Fruit fly (Drosophila melanogaster) whole organism, adult: ENCODE measurements around the gene CG31777.

ENCODE experiments used
- CG11617 ChIP-seq: fragments of 200-800 bp; sonication (Bioruptor generic); optimal IDR thresholded peaks from 2 replicates; lab custom pipeline; 2017; ENCODE audit warnings: mild to moderate bottlenecking, missing biosample characterization, missing genetic modification reagents, missing genetic modification characterization
- CG12768 ChIP-seq: fragments of 200-800 bp; sonication (Bioruptor generic); optimal IDR thresholded peaks from 2 replicates; lab custom pipeline; 2017; ENCODE audit warnings: missing biosample characterization, missing genetic modification characterization, mild to moderate bottlenecking, moderate library complexity, missing genetic modification reagents
- CG14711 ChIP-seq: fragments of 200-800 bp; sonication (Bioruptor generic); optimal IDR thresholded peaks from 2 replicates; lab custom pipeline; 2018; ENCODE audit warnings: missing biosample characterization, mild to moderate bottlenecking, missing genetic modification characterization, moderate library complexity
- CG1620 ChIP-seq: fragments of 200-800 bp; sonication (Bioruptor generic); optimal IDR thresholded peaks from 2 replicates; lab custom pipeline; 2016; ENCODE audit warnings: missing biosample characterization, missing genetic modification characterization
- CG33017 ChIP-seq: fragments of 200-800 bp; sonication (Bioruptor generic); optimal IDR thresholded peaks from 2 replicates; lab custom pipeline; 2018; ENCODE audit warnings: missing biosample characterization, mild to moderate bottlenecking, missing genetic modification characterization, moderate library complexity
- CG5204 ChIP-seq: fragments of 200-800 bp; sonication (Bioruptor generic); optimal IDR thresholded peaks from 2 replicates; lab custom pipeline; 2016; ENCODE audit warnings: missing biosample characterization, missing genetic modification characterization
- CG7045 ChIP-seq: fragments of 200-800 bp; sonication (Bioruptor generic); optimal IDR thresholded peaks from 2 replicates; lab custom pipeline; 2017; ENCODE audit warnings: missing biosample characterization, mild to moderate bottlenecking, missing genetic modification characterization
- CG7101 ChIP-seq: fragments of 200-800 bp; sonication (Bioruptor generic); optimal IDR thresholded peaks from 2 replicates; lab custom pipeline; 2018; ENCODE audit warnings: missing biosample characterization, mild to moderate bottlenecking, missing genetic modification characterization, moderate library complexity
- Clk ChIP-seq: fragments of 200-800 bp; sonication (Bioruptor generic); optimal IDR thresholded peaks from 2 replicates; lab custom pipeline; 2017; ENCODE audit warnings: missing biosample characterization, missing genetic modification characterization
- Crg-1 ChIP-seq: fragments of 200-800 bp; sonication (Bioruptor generic); optimal IDR thresholded peaks from 2 replicates; lab custom pipeline; 2016; ENCODE audit warnings: missing biosample characterization, missing genetic modification characterization
- Hr96 ChIP-seq: fragments of 200-800 bp; sonication (Bioruptor generic); optimal IDR thresholded peaks from 2 replicates; lab custom pipeline; 2016; ENCODE audit warnings: missing biosample characterization, missing genetic modification characterization
- Mnt ChIP-seq: fragments of 200-800 bp; sonication (Bioruptor generic); optimal IDR thresholded peaks from 2 replicates; lab custom pipeline; 2016; ENCODE audit warnings: missing biosample characterization, mild to moderate bottlenecking, missing genetic modification characterization
- bab1 ChIP-seq: fragments of 200-800 bp; sonication (Bioruptor generic); optimal IDR thresholded peaks from 3 replicates; lab custom pipeline; 2019; ENCODE audit warnings: missing biosample characterization, mild to moderate bottlenecking, missing genetic modification characterization, moderate library complexity
- cic ChIP-seq: fragments of 200-800 bp; sonication (Bioruptor generic); optimal IDR thresholded peaks from 2 replicates; lab custom pipeline; 2017; ENCODE audit warnings: missing biosample characterization, mild to moderate bottlenecking, missing genetic modification characterization, moderate library complexity
- cnc ChIP-seq, 2 experiments: fragments of >200 bp; optimal IDR thresholded peaks; 2 replicates each; lab custom pipeline; 2017
- kay ChIP-seq: fragments of 200-800 bp; sonication (Bioruptor generic); peaks from one replicate; lab custom pipeline; 2016; ENCODE audit warnings: missing biosample characterization, missing genetic modification characterization, borderline replicate concordance
- ovo ChIP-seq: fragments of 200-800 bp; sonication (Bioruptor generic); optimal IDR thresholded peaks from 2 replicates; lab custom pipeline; 2016; ENCODE audit warnings: missing biosample characterization, missing genetic modification characterization
- pad ChIP-seq: fragments of 200-800 bp; sonication (Bioruptor generic); optimal IDR thresholded peaks from 3 replicates; lab custom pipeline; 2017; ENCODE audit warnings: missing biosample characterization, missing genetic modification characterization, mild to moderate bottlenecking, moderate library complexity, missing genetic modification reagents
- tj ChIP-seq: fragments of 200-800 bp; sonication (Bioruptor generic); optimal IDR thresholded peaks from 3 replicates; lab custom pipeline; 2017; ENCODE audit warnings: missing biosample characterization, mild to moderate bottlenecking, missing genetic modification characterization, moderate library complexity
- toe ChIP-seq: fragments of 200-800 bp; sonication (Bioruptor generic); optimal IDR thresholded peaks from 2 replicates; lab custom pipeline; 2016; ENCODE audit warnings: missing biosample characterization, missing genetic modification characterization

Gene CG31777

DNA sequence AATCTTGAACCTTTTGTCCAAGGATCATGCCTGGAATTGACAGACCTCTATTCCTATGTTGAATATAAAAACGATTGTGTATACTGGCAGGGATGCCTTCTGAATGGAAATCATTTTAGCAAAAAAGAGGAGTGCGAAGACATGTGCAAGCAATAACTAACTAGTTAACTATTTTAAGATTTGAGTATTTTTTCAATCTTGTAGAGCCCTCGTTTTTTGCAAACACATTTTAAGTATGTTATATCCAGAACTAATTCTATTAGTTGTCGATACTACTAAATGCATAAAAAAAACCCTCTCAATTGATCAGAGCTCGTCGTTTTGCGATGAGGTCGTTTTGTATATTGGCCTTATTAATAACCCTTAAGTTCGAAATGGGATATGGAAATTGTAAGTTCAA, 6.5 kb downstream of the CG31777 start, which contains the start of gene Sfp24C1:
Sfp24C1 (plus strand) TSS at position 301 of the 400 bp plus-strand sequence.
- no peak for TF ChIP-seq CG12768 (GFP tag; lab: Kevin White, UChicago)
- no peak for TF ChIP-seq ovo (GFP tag; lab: Kevin White, UChicago)
- no peak for TF ChIP-seq toe (GFP tag; lab: Kevin White, UChicago)
- no peak for TF ChIP-seq Clk
- no peak for TF ChIP-seq Hr96 (GFP tag; lab: Kevin White, UChicago)
- no peak for TF ChIP-seq Crg-1 (GFP tag; lab: Kevin White, UChicago)
- TF ChIP-seq CG33017 (tag; lab: Kevin White, UChicago) = no peak
- TF ChIP-seq CG7101 (tag; lab: Kevin White, UChicago) = no peak

DNA sequence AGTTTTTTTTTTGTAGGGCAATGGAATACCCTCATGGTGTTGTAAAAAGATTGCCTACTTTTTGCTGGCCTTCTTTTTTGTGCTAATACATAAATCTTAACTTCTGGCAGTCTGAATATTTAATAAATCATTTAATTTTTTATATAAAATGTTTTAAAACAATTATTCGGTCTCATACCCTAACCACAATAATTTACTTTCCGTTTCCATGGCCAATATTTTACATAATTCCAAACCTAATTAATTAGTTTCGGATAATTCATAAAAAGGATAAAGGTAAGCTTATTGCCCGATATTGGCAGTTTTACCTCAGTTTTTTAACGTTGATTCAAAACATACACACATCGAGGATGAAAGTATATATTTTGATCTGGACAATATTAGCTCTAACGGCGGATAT, 7.0 kb downstream of the CG31777 start, which contains the start of gene CG42465:
CG42465 (plus strand) TSS at position 301 of the 400 bp plus-strand sequence.
- TF ChIP-seq CG11617 (GFP tag; lab: Kevin White, UChicago) = no peak
- no peak for TF ChIP-seq CG33017 (tag; lab: Kevin White, UChicago)
- no peak for TF ChIP-seq bab1 (GFP tag; lab: Kevin White, UChicago)
- no peak for TF ChIP-seq kay (GFP tag; lab: Kevin White, UChicago)
- TF ChIP-seq Clk = no peak
- no peak for TF ChIP-seq CG7045 (GFP tag; lab: Kevin White, UChicago)
- no peak for TF ChIP-seq Crg-1 (GFP tag; lab: Kevin White, UChicago)
- TF ChIP-seq toe (GFP tag; lab: Kevin White, UChicago) = no peak
- TF ChIP-seq Hr96 (GFP tag; lab: Kevin White, UChicago) = no peak

DNA sequence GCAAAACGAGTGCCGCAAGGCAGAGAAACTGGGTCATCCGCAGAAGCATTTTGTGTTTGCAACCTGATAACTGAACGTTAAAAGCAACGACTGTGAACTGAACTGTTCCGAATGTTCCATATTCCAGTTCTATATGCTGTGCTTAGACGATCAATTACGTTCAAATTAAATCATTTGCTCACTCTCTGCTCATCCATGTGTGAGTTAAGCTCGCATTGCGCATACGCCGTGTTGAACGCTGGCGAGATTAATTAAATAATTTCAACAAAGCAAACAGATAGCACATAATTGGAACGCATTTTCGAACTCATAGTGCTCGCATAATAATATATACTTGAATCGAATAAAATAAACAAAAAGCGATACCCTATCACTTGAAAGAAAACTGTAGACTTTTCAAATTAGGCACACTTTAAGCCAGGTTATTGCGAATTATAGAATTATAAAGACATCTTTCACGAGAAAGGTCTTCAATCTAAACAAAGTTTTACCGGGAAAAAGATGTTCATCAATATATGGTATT, 7.8 kb downstream of the CG31777 start, which contains the start of the genes CG10031 and CG42464:
CG10031 (minus strand) TSS at position 101 of the 523 bp plus-strand sequence.
CG42464 (plus strand) TSS at position 473 of the 523 bp plus-strand sequence.
- no peak for TF ChIP-seq CG1620
- TF ChIP-seq kay (GFP tag; lab: Kevin White, UChicago) = peak; percentile 84
- TF ChIP-seq CG12768 (GFP tag; lab: Kevin White, UChicago) = no peak
- TF ChIP-seq CG14711 (tag; lab: Kevin White, UChicago) = no peak

DNA sequence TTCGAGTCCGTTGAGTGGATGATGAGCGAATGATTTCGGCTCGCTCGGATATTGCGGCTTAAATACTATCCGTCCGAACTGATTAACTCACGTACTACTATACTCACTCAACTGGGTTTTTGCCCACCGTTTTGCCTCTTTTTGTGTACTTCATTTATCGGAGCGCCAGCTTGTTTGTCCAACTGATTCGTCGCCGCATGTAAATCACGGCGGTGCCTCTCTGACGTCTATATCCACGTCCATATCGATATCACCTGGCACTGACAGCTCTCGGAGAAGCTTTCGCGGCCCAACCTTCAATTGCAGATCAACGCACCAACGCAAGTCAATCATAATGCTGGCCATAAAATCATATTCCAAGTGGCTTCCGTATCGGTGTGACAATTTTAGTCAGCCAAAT, 9.1 kb downstream of the CG31777 start, which contains the start of gene CG3604:
CG3604 (minus strand) TSS at position 101 of the 400 bp plus-strand sequence.
- TF ChIP-seq pad (GFP tag; lab: Kevin White, UChicago) (no peak), CG1620 (no peak), CG7045 (GFP tag; lab: Kevin White, UChicago) (no peak), toe (GFP tag; lab: Kevin White, UChicago) (no peak), CG14711 (tag; lab: Kevin White, UChicago) (no peak), Mnt (GFP tag; lab: Kevin White, UChicago) (no peak), tj (GFP tag; lab: Kevin White, UChicago) (no peak), CG11617 (GFP tag; lab: Kevin White, UChicago) (no peak), ovo (GFP tag; lab: Kevin White, UChicago) (no peak), cic (GFP tag; lab: Kevin White, UChicago) (no peak), Clk (no peak), CG12768 (GFP tag; lab: Kevin White, UChicago) (no peak), cnc (optimal IDR thresholded peaks at IDR 0.05; lab: Kevin White, UChicago) (no peak), CG33017 (tag; lab: Kevin White, UChicago) (no peak), CG7101 (tag; lab: Kevin White, UChicago) (no peak), kay (GFP tag; lab: Kevin White, UChicago) (no peak), bab1 (GFP tag; lab: Kevin White, UChicago) (no peak)

DNA sequence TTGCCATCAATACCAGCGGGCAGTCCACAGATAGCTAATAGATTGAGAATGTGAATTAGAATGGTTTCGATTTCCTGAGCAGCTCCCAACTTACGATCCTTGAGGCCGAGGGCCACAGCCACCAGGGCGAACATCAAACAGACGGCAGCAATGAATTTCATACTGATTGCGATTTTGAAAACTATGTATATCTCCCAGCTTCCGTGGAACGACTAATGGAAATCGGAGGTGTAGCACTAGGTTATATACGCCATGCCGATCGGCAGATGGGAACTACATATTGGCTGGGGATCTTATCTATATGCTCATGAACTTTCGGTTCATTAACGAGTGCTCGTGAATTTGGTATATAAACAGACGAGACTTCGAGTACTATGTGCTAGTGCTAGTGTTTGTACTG, 10.4 kb downstream of the CG31777 start, which contains the start of gene IM33:
IM33 (minus strand) TSS at position 221 of the 400 bp plus-strand sequence.
- TF ChIP-seq cic (GFP tag; lab: Kevin White, UChicago) = peak; percentile 27
- no peak for TF ChIP-seq bab1 (GFP tag; lab: Kevin White, UChicago)

DNA sequence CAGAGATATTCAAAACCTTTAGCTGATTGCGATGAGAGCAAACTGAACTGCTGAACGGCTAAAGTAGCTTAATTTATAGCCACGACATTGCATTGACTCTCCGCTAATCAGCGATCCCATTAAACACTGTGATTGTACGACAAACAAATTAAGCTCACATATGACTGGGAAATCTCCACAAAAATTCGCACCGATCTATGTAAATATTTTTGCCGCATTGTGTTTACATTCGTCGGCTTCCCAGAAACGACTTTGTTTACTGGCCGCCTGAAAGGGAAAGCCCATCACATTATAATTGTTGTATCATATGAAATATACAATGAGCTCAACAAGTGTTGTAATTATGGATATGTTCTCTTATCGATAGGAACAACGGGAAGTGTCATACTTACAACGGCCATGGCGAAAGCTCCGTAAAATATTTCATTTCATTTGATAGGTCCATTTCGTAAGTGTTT, 11.5 kb downstream of the CG31777 start, which contains the start of gene CG16713:
CG16713 (minus strand) TSS at position 51 of the 458 bp plus-strand sequence.
- TF ChIP-seq CG11617 (GFP tag; lab: Kevin White, UChicago) (no peak), CG33017 (tag; lab: Kevin White, UChicago) (no peak), Clk (no peak), Hr96 (GFP tag; lab: Kevin White, UChicago) (no peak), cnc (optimal IDR thresholded peaks at IDR 0.05; lab: Kevin White, UChicago) (no peak), bab1 (GFP tag; lab: Kevin White, UChicago) (no peak), CG7045 (GFP tag; lab: Kevin White, UChicago) (no peak), cic (GFP tag; lab: Kevin White, UChicago) (peak; percentile 25), kay (GFP tag; lab: Kevin White, UChicago) (peak; percentile 36), Mnt (GFP tag; lab: Kevin White, UChicago) (no peak), pad (GFP tag; lab: Kevin White, UChicago) (no peak), Crg-1 (GFP tag; lab: Kevin White, UChicago) (no peak)

DNA sequence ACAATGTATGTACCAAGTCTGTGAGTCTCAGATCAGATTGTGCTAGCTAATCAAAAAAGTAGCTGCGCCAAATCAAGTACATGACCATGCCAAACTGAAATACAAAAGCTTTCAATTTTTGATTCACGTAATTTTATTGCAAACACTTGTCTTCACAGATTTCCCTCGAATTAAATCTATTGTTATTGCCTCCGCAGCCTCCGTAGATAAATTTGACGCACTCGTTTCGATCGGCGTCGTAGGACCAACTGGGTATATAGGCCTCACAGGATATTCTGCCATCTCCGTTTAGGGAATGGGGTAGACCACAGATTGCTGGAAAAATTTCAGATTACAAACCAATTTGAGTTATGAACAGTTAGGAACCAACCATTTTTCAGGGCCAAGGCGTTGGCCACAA, 11.9 kb downstream of the CG31777 start, which contains the start of gene CG43165:
CG43165 (minus strand) TSS at position 101 of the 400 bp plus-strand sequence.
- TF ChIP-seq CG5204 (GFP tag; lab: Kevin White, UChicago) = no peak
- TF ChIP-seq CG11617 (GFP tag; lab: Kevin White, UChicago) = no peak
- no peak for TF ChIP-seq CG7101 (tag; lab: Kevin White, UChicago)
- TF ChIP-seq CG1620 = no peak
- no peak for TF ChIP-seq bab1 (GFP tag; lab: Kevin White, UChicago)
- no peak for TF ChIP-seq cnc (optimal IDR thresholded peaks at IDR 0.05; lab: Kevin White, UChicago)
- no peak for TF ChIP-seq CG12768 (GFP tag; lab: Kevin White, UChicago)
- no peak for TF ChIP-seq CG7045 (GFP tag; lab: Kevin White, UChicago)
- no peak for TF ChIP-seq cic (GFP tag; lab: Kevin White, UChicago)
- TF ChIP-seq pad (GFP tag; lab: Kevin White, UChicago) = no peak
